Fruit fly (Drosophila melanogaster): Measurements from ENCODE around the gene CG14770.

The CG14770 gene

DNA sequence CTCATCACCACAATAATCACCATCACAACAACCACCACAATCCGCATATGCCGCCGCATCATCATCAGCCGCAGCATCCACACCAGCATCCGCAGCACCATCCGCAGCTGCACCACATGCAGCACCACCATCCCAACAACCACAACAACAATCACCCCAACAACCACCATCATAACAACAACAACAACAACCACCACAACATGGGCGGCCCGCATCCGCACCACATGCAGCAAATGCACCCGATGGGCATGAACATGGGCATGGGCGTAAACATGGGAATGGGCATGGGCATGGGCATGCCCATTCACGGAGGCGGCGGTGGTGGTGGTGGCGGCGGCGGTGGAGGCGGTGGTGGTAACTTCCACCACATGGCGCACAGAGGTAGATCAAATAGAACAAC is 3.6 kb downstream of the CG14770 start:
- no peak for TF ChIP-seq lola (GFP tag; optimal IDR thresholded peaks at IDR 0.05)
- no peak for TF ChIP-seq Rel (GFP tag; optimal IDR thresholded peaks at IDR 0.05)
- no peak for TF ChIP-seq Rel (tag; optimal IDR thresholded peaks at IDR 0.05)
- TF ChIP-seq dmrt93B (GFP tag; optimal IDR thresholded peaks at IDR 0.05) = no peak
- no peak for TF ChIP-seq dl (GFP tag; optimal IDR thresholded peaks at IDR 0.05; ENCODE audit: insufficient read depth in 1 of 2, partially characterized antibody in 2 of 2)

- TF ChIP-seq sage (GFP tag; optimal IDR thresholded peaks at IDR 0.05) = no peak
- no peak for TF ChIP-seq Myc (optimal IDR thresholded peaks at IDR 0.05)
- no peak for TF ChIP-seq fru (GFP tag; optimal IDR thresholded peaks at IDR 0.05)
- no peak for TF ChIP-seq Hr78 (GFP tag; optimal IDR thresholded peaks at IDR 0.05)
- no peak for TF ChIP-seq OdsH (GFP tag; optimal IDR thresholded peaks at IDR 0.05)
- no peak for TF ChIP-seq psq (GFP tag; optimal IDR thresholded peaks at IDR 0.05)
- TF ChIP-seq CG32264 (GFP tag; optimal IDR thresholded peaks at IDR 0.05) = no peak
- TF ChIP-seq tai (GFP tag; optimal IDR thresholded peaks at IDR 0.05) = no peak
- no peak for TF ChIP-seq HLH106 (tag; optimal IDR thresholded peaks at IDR 0.05)
- TF ChIP-seq Vsx2 (GFP tag; optimal IDR thresholded peaks at IDR 0.05; ENCODE audit: partially characterized antibody) = no peak
- TF ChIP-seq Sp1 (GFP tag; optimal IDR thresholded peaks at IDR 0.05) = no peak
- no peak for TF ChIP-seq usp (GFP tag; optimal IDR thresholded peaks at IDR 0.05)
- no peak for TF ChIP-seq foxo (GFP tag; optimal IDR thresholded peaks at IDR 0.05)
- TF ChIP-seq ey (GFP tag; optimal IDR thresholded peaks at IDR 0.05) = no peak
- TF ChIP-seq Hr83 (GFP tag; optimal IDR thresholded peaks at IDR 0.05; ENCODE audit: poor library complexity, severe bottlenecking) = no peak
- TF ChIP-seq h (GFP tag; optimal IDR thresholded peaks at IDR 0.05) = no peak
- TF ChIP-seq Mio (GFP tag; optimal IDR thresholded peaks at IDR 0.05) = no peak
- no peak for TF ChIP-seq Hnf4 (GFP tag; optimal IDR thresholded peaks at IDR 0.05)
Observed at dm6 chrX:1375265-1375958, 6.4 kb downstream of the CG14770 start, which contains the start of gene AMPKalpha. TSS of gene AMPKalpha (plus strand) at chrX:1375536.

dm6 chrX:1379692-1380349 is 10.8 kb downstream of the CG14770 start:
- TF ChIP-seq h (GFP tag; optimal IDR thresholded peaks at IDR 0.05) (no peak), sage (GFP tag; optimal IDR thresholded peaks at IDR 0.05) (no peak), tai (GFP tag; optimal IDR thresholded peaks at IDR 0.05) (no peak), sv (GFP tag; optimal IDR thresholded peaks at IDR 0.05) (no peak), brk (GFP tag; optimal IDR thresholded peaks at IDR 0.05) (no peak), jim (GFP tag; optimal IDR thresholded peaks at IDR 0.05) (no peak), Hr83 (GFP tag; optimal IDR thresholded peaks at IDR 0.05; ENCODE audit: poor library complexity, severe bottlenecking) (no peak), usp (GFP tag; optimal IDR thresholded peaks at IDR 0.05) (no peak), N (GFP tag; optimal IDR thresholded peaks at IDR 0.05) (no peak), dsf (GFP tag; optimal IDR thresholded peaks at IDR 0.05; ENCODE audit: borderline replicate concordance) (no peak), Abd-B (GFP tag; optimal IDR thresholded peaks at IDR 0.05) (no peak), dmrt93B (GFP tag; optimal IDR thresholded peaks at IDR 0.05) (no peak)

DNA sequence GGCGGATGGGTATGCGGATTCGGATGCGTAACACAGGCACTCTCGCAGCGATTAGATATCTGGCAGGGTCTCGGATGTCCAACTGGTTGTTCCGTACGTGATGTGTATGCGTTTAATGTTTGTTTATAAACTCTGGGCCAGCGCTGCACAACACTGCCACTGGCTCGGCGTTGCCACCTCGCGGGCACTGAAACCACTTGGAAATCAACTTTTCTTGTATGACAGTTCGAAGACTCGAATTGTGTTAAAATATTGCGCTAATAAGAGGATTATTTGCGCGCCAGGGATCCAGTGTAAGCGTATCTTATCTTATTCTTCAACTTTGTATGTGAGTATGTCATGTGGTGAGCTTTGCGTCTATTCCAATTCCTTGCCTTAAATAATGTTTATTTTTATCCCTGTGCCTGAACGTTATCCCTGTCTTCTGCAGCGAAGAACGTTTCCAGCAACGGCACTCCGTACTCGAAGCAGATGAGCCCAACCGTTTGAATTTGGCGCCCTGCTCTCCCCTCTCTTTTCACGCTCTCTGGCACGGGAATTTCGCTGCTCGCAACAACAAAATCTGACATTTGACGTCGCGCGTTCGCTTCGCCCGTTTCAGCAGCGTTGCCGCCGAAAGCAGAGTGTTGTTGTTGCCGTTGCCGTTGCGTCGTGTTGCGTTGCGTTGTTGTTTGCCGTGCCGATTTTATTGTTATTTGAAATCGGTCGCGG is 11.5 kb downstream of the CG14770 start, which contains the start of the genes CG3719 and CG32813:
Gene CG3719, minus strand, starts transcription at position 131 of the 711 bp plus-strand sequence.
Gene CG32813, plus strand, starts transcription at position 565 of the 711 bp plus-strand sequence.
- no peak for TF ChIP-seq lola (GFP tag; optimal IDR thresholded peaks at IDR 0.05)
- TF ChIP-seq sv (GFP tag; optimal IDR thresholded peaks at IDR 0.05) = peak; percentile 3
- peak; percentile 37 for TF ChIP-seq Myc (optimal IDR thresholded peaks at IDR 0.05)
- peak; percentile 14 for TF ChIP-seq Sp1 (GFP tag; optimal IDR thresholded peaks at IDR 0.05)
- peak; percentile 44 for TF ChIP-seq HLH106 (tag; optimal IDR thresholded peaks at IDR 0.05)
- peak; percentile 11 for TF ChIP-seq psq (GFP tag; optimal IDR thresholded peaks at IDR 0.05)
- TF ChIP-seq CG9705 (GFP tag; optimal IDR thresholded peaks at IDR 0.05) = peak; percentile 9
- peak; percentile 28 for TF ChIP-seq br (GFP tag; optimal IDR thresholded peaks at IDR 0.05)
- TF ChIP-seq h (GFP tag; optimal IDR thresholded peaks at IDR 0.05) = peak; percentile 48
- TF ChIP-seq Hr78 (GFP tag; optimal IDR thresholded peaks at IDR 0.05) = no peak
- no peak for TF ChIP-seq Rel (GFP tag; optimal IDR thresholded peaks at IDR 0.05)
- no peak for TF ChIP-seq Rel (tag; optimal IDR thresholded peaks at IDR 0.05)
- TF ChIP-seq rgr (GFP tag; optimal IDR thresholded peaks at IDR 0.05) = peak; percentile 63
- peak; percentile 19 for TF ChIP-seq ey (GFP tag; optimal IDR thresholded peaks at IDR 0.05)
- no peak for TF ChIP-seq CG32264 (GFP tag; optimal IDR thresholded peaks at IDR 0.05)
- no peak for TF ChIP-seq Vsx2 (GFP tag; optimal IDR thresholded peaks at IDR 0.05; ENCODE audit: partially characterized antibody)
- TF ChIP-seq woc (GFP tag; optimal IDR thresholded peaks at IDR 0.05) = no peak
- TF ChIP-seq Hnf4 (GFP tag; optimal IDR thresholded peaks at IDR 0.05) = no peak
- no peak for TF ChIP-seq Dfd (GFP tag; optimal IDR thresholded peaks at IDR 0.05)
- TF ChIP-seq foxo (GFP tag; optimal IDR thresholded peaks at IDR 0.05) = peak in 1 of 2 experiments; percentile 64
- no peak for TF ChIP-seq sage (GFP tag; optimal IDR thresholded peaks at IDR 0.05)
- TF ChIP-seq Dif (GFP tag; optimal IDR thresholded peaks at IDR 0.05; ENCODE audit: partially characterized antibody) = peak; percentile 17
- TF ChIP-seq Hr83 (GFP tag; optimal IDR thresholded peaks at IDR 0.05; ENCODE audit: poor library complexity, severe bottlenecking) = peak; percentile 69
